Worm (Caenorhabditis elegans): ENCODE results near the gene F54B3.1.

ce11 chrII:10221627-10222026 is 29.4 kb upstream of the F54B3.1 start:
- TF ChIP-seq him-1 (tag; optimal IDR thresholded peaks at IDR 0.05) (no peak), W03F9.2 (tag; optimal IDR thresholded peaks at IDR 0.05) (no peak)

All from whole organism, L4/young adult.